Worm (Caenorhabditis elegans) whole organism, early embryonic: ENCODE measurements around the gene F57H12.5.

ENCODE experiments used
- B0310.2 ChIP-seq: sonication (generic microtip); optimal IDR thresholded peaks from 2 replicates; lab custom pipeline; 2016; ENCODE audit warnings: mild to moderate bottlenecking, missing genetic modification characterization, missing compliant biosample characterization
- F13C5.2 ChIP-seq: sonication (generic microtip); optimal IDR thresholded peaks from 2 replicates; lab custom pipeline; 2017; ENCODE audit warnings: mild to moderate bottlenecking, missing genetic modification characterization, inconsistent platforms, missing compliant biosample characterization
- aly-1 ChIP-seq: sonication (generic microtip); optimal IDR thresholded peaks from 2 replicates; lab custom pipeline; 2016; ENCODE audit warnings: missing genetic modification characterization, missing compliant biosample characterization
- ama-1 ChIP-seq: fragments of 150-350 bp; optimal IDR thresholded peaks from 2 replicates; lab custom pipeline; 2014
- ceh-13 ChIP-seq: fragments of 200-800 bp; sonication (Bioruptor generic); optimal IDR thresholded peaks from 2 replicates; lab custom pipeline; 2018; ENCODE audit warnings: mild to moderate bottlenecking, missing genetic modification characterization, missing compliant biosample characterization
- ceh-36 ChIP-seq: sonication (generic microtip); optimal IDR thresholded peaks from 2 replicates; lab custom pipeline; 2016; ENCODE audit warnings: missing genetic modification characterization, inconsistent platforms, missing compliant biosample characterization
- ets-7 ChIP-seq: sonication (generic microtip); optimal IDR thresholded peaks from 2 replicates; lab custom pipeline; 2016; ENCODE audit warnings: missing genotype, missing genetic modification characterization, missing compliant biosample characterization
- flt-1 ChIP-seq: fragments of 200-800 bp; sonication (Bioruptor generic); IDR thresholded peaks from 2 replicates; pipeline ENCODE4 v1.3.6; 2022; ENCODE audit warnings: missing genetic modification characterization, missing compliant biosample characterization
- hmbx-1 ChIP-seq: sonication (generic microtip); optimal IDR thresholded peaks from 2 replicates; lab custom pipeline; 2016; ENCODE audit warnings: mild to moderate bottlenecking, missing genetic modification characterization, missing compliant biosample characterization
- hmg-4 ChIP-seq: fragments of 200-800 bp; sonication (Bioruptor generic); optimal IDR thresholded peaks from 2 replicates; lab custom pipeline; 2018; ENCODE audit warnings: mild to moderate bottlenecking, missing genetic modification characterization, missing compliant biosample characterization
- hnd-1 ChIP-seq: sonication (generic microtip); optimal IDR thresholded peaks from 2 replicates; lab custom pipeline; 2016; ENCODE audit warnings: missing genetic modification characterization, missing compliant biosample characterization
- pes-1 ChIP-seq: fragments of 200-800 bp; sonication (Bioruptor generic); IDR thresholded peaks from 2 replicates; pipeline ENCODE4 v1.3.6; 2022; ENCODE audit warnings: missing genetic modification reagents, missing genetic modification characterization, missing compliant biosample characterization
- scrt-1 ChIP-seq: fragments of 200-800 bp; sonication (Bioruptor generic); IDR thresholded peaks from 2 replicates; pipeline ENCODE4 v1.3.6; 2022; ENCODE audit warnings: missing genetic modification characterization, missing compliant biosample characterization
- sea-1 ChIP-seq: fragments of 200-800 bp; sonication (Bioruptor generic); conservative IDR thresholded peaks from 2 replicates; pipeline ENCODE4 v1.3.6; 2022; ENCODE audit warnings: missing genetic modification characterization, missing compliant biosample characterization
- tbx-11 ChIP-seq: fragments of 200-800 bp; sonication (Bioruptor generic); IDR thresholded peaks from 2 replicates; pipeline ENCODE4 v1.3.6; 2022; ENCODE audit warnings: missing genetic modification characterization, missing compliant biosample characterization
- tbx-37 ChIP-seq: fragments of 200-800 bp; sonication (Bioruptor generic); conservative IDR thresholded peaks from 2 replicates; pipeline ENCODE4 v1.3.6; 2022; ENCODE audit warnings: missing genetic modification reagents, missing genetic modification characterization, missing compliant biosample characterization
- tra-4 ChIP-seq: sonication (generic microtip); optimal IDR thresholded peaks from 2 replicates; lab custom pipeline; 2017; ENCODE audit warnings: missing genetic modification characterization, missing compliant biosample characterization

Gene F57H12.5

DNA sequence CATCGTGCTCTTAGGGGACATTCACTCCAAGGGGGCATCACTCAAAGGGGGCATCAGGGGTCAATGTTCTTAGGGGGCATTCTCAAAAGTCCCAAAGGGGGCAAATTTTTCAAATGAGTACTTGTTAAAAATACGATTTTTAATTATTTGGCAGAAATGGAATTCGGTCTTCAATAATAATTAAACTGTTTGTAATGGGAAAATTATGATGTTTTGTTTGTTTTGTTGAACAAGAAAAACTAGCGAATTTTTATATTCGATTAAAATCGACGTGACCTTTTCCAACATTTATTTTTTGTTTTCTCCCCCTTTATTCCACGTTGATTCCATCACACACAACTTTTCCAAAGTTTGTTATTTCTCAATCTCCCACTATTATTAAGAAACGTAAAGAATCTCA is at the start of gene F57H12.5:
F57H12.5 (plus strand) TSS at position 301 of the 400 bp plus-strand sequence.
- TF ChIP-seq pes-1 (GFP tag; lab: Robert Waterston, UW) (no peak), tbx-11 (GFP tag; lab: Robert Waterston, UW) (no peak), hnd-1 (tag; lab: Kevin White, UChicago) (no peak), aly-1 (tag; lab: Kevin White, UChicago) (no peak), sea-1 (GFP tag; lab: Robert Waterston, UW) (no peak), ets-7 (tag; lab: Kevin White, UChicago) (no peak), tbx-37 (GFP tag; lab: Robert Waterston, UW) (no peak), ceh-36 (tag; lab: Kevin White, UChicago) (no peak), ama-1 (lab: Kevin White, UChicago) (no peak), F13C5.2 (tag; lab: Kevin White, UChicago) (no peak), tra-4 (tag; lab: Kevin White, UChicago) (no peak), B0310.2 (tag; lab: Kevin White, UChicago) (no peak)

DNA sequence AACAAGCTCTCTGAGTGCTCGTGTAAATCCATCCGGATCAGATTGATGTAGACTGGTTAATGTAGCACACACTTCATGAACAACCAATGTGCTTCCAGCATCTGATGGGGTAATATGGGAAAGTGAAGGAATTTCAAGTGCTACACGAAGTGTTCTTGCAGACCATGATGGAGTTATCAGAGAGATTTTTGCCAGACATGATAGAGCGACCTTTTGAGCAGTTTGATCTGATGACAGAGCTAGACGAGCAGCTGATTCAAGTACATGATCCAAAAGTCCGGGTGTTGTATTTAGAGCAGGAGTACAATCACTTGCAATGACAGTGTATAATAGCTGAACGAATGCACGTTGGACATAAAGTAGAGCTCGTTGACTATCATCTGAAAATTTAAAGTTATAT is 49.2 kb upstream of the F57H12.5 start:
- TF ChIP-seq ama-1 (lab: Kevin White, UChicago) (no peak), ceh-13 (GFP tag; lab: Kevin White, UChicago) (no peak), B0310.2 (tag; lab: Kevin White, UChicago) (no peak), aly-1 (tag; lab: Kevin White, UChicago) (no peak), flt-1 (no peak), pes-1 (GFP tag; lab: Robert Waterston, UW) (no peak), hmg-4 (GFP tag; lab: Kevin White, UChicago) (no peak), tra-4 (tag; lab: Kevin White, UChicago) (no peak), ceh-36 (tag; lab: Kevin White, UChicago) (no peak), tbx-11 (GFP tag; lab: Robert Waterston, UW) (no peak), hnd-1 (tag; lab: Kevin White, UChicago) (no peak), hmbx-1 (tag; lab: Kevin White, UChicago) (no peak), sea-1 (GFP tag; lab: Robert Waterston, UW) (no peak), tbx-37 (GFP tag; lab: Robert Waterston, UW) (no peak), scrt-1 (GFP tag; lab: Robert Waterston, UW) (no peak)

DNA sequence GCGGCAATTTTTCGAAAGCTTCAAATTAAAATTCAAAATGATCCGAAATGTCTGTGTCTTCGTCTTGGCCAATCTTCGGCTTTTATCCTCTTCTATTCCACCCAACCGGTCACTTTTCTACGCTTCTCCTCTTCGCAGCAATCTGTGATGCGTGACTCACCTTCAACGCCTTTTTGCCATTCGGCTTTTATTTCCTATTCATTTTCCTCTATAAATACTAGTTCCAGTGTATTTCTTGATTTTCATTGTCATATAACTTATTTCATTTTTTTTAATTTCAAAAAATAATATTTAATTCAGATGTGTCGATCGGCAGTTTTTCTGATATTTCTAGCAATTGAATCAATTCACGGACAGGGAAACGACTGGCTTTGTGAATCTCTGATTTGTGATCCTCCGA is 47.0 kb upstream of the F57H12.5 start, which contains the start of gene C49H3.16:
C49H3.16 (plus strand) TSS at position 301 of the 400 bp plus-strand sequence.
- TF ChIP-seq tra-4 (tag; lab: Kevin White, UChicago) (no peak), aly-1 (tag; lab: Kevin White, UChicago) (no peak), ceh-36 (tag; lab: Kevin White, UChicago) (no peak), hnd-1 (tag; lab: Kevin White, UChicago) (no peak), B0310.2 (tag; lab: Kevin White, UChicago) (no peak), flt-1 (no peak), tbx-37 (GFP tag; lab: Robert Waterston, UW) (no peak), ama-1 (lab: Kevin White, UChicago) (no peak), ceh-13 (GFP tag; lab: Kevin White, UChicago) (no peak), ets-7 (tag; lab: Kevin White, UChicago) (no peak), scrt-1 (GFP tag; lab: Robert Waterston, UW) (no peak)

DNA sequence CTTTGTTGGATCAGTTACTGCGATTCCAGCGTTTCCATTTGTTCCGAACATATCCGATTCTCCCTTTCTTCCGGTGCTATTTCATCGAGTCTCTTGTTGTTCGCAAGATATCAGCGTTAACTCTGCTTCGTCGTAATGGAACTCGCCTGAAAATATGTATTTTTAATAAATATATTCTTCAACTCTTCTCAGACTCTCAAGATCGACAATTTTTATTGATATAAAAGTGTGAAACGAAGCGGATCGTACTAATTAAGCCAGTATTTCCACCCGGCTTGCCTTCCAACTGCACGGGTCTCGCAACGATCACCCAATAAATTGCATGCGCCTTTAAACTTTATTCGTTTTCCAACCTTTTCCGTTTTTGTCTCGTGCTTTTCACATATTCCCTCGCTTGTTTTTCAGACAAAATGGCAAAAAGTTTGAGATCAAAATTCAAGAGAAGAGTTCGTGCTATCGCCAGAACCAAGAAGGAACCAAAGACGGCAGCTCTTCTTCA is 43.1 kb upstream of the F57H12.5 start, which contains the start of the genes xpo-3 and C49H3.3:
xpo-3 (minus strand) TSS at position 51 of the 499 bp plus-strand sequence.
C49H3.3 (plus strand) TSS at position 369 of the 499 bp plus-strand sequence.
- no peak for TF ChIP-seq hmbx-1 (tag; lab: Kevin White, UChicago)
- no peak for TF ChIP-seq F13C5.2 (tag; lab: Kevin White, UChicago)
- TF ChIP-seq pes-1 (GFP tag; lab: Robert Waterston, UW) = no peak
- no peak for TF ChIP-seq tbx-37 (GFP tag; lab: Robert Waterston, UW)
- no peak for TF ChIP-seq ceh-13 (GFP tag; lab: Kevin White, UChicago)
- TF ChIP-seq tbx-11 (GFP tag; lab: Robert Waterston, UW) = no peak
- no peak for TF ChIP-seq sea-1 (GFP tag; lab: Robert Waterston, UW)
- no peak for TF ChIP-seq B0310.2 (tag; lab: Kevin White, UChicago)
- no peak for TF ChIP-seq hmg-4 (GFP tag; lab: Kevin White, UChicago)
- TF ChIP-seq tra-4 (tag; lab: Kevin White, UChicago) = no peak
- no peak for TF ChIP-seq ceh-36 (tag; lab: Kevin White, UChicago)
- TF ChIP-seq ets-7 (tag; lab: Kevin White, UChicago) = no peak
- TF ChIP-seq hnd-1 (tag; lab: Kevin White, UChicago) = no peak
- no peak for TF ChIP-seq flt-1
- TF ChIP-seq scrt-1 (GFP tag; lab: Robert Waterston, UW) = no peak
- no peak for TF ChIP-seq ama-1 (lab: Kevin White, UChicago)
- no peak for TF ChIP-seq aly-1 (tag; lab: Kevin White, UChicago)

DNA sequence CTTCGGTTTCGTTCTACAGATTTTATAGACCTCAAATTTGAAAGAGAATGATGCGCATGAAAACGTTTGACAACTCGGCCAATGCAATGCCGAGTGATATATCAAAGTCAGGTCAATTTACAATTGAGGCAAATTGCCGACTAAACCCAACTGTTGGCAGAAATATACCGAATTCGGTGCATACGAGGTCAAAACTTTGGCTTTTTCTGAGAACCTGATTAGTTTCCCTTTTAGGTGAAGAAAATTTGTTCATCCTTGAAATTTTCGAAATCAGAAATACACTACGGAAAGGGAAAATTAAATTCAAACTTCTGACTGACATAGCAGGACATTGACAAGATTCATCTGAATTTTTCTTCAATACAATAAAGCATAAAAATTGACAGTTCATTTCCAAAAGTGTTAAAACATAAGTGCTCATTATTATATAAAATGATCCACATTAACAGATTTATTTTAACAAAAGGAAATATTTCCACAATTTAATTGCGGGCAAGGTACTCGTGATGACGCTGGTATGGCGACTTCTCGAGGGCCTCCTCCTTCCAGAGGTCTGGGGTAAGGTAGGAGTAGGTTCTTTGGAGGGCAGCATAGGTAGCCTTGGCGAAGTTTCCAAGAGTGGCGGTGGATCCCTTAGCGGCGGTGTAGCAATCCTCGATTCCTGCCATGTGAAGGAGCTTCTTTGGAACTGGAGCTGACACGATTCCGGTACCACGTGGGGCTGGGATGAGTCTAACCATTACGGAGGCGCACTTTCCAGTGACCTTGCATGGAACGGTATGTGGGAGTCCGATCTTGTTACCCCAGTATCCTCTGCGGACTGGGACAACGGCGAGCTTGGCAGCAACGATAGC is 41.9 kb upstream of the F57H12.5 start:
- TF ChIP-seq tbx-11 (GFP tag; lab: Robert Waterston, UW) (no peak), B0310.2 (tag; lab: Kevin White, UChicago) (no peak), sea-1 (GFP tag; lab: Robert Waterston, UW) (no peak), aly-1 (tag; lab: Kevin White, UChicago) (no peak), tra-4 (tag; lab: Kevin White, UChicago) (no peak), hmbx-1 (tag; lab: Kevin White, UChicago) (no peak)
